Fruit fly (Drosophila melanogaster) whole organism, embryonic: ENCODE data around the gene CG13248.

Experiments
- CG1233 ChIP-seq: fragments of 200-800 bp; sonication (Bioruptor generic); optimal IDR thresholded peaks from 4 replicates; lab custom pipeline; 2018; ENCODE audit warnings: missing biosample characterization, mild to moderate bottlenecking, missing genetic modification characterization
- CG12659 ChIP-seq: fragments of 200-800 bp; sonication (Bioruptor generic); optimal IDR thresholded peaks from 3 replicates; lab custom pipeline; 2017; ENCODE audit warnings: mild to moderate bottlenecking, missing biosample characterization, missing genetic modification reagents, missing genetic modification characterization
- CG12744 ChIP-seq: fragments of 200-800 bp; sonication (Bioruptor generic); optimal IDR thresholded peaks from 2 replicates; lab custom pipeline; 2016; ENCODE audit warnings: missing biosample characterization, missing genetic modification characterization
- CG15269 ChIP-seq: fragments of 200-800 bp; sonication (Bioruptor generic); optimal IDR thresholded peaks from 2 replicates; lab custom pipeline; 2018; ENCODE audit warnings: missing biosample characterization, mild to moderate bottlenecking, missing genetic modification characterization, moderate library complexity
- CG1603 ChIP-seq: fragments of 200-800 bp; sonication (Bioruptor generic); optimal IDR thresholded peaks from 2 replicates; lab custom pipeline; 2019; ENCODE audit warnings: missing biosample characterization, mild to moderate bottlenecking, missing genetic modification characterization, moderate library complexity
- CG17385 ChIP-seq: fragments of 200-800 bp; sonication (Bioruptor generic); optimal IDR thresholded peaks from 3 replicates; lab custom pipeline; 2018; ENCODE audit warnings: missing biosample characterization, mild to moderate bottlenecking, missing genetic modification characterization
- CG17568 ChIP-seq: fragments of 200-800 bp; sonication (Bioruptor generic); optimal IDR thresholded peaks from 2 replicates; lab custom pipeline; 2018; ENCODE audit warnings: missing biosample characterization, mild to moderate bottlenecking, missing genetic modification characterization, moderate library complexity
- CG3163 ChIP-seq: fragments of 200-800 bp; sonication (Bioruptor generic); optimal IDR thresholded peaks from 3 replicates; lab custom pipeline; 2016; ENCODE audit warnings: missing biosample characterization, missing genetic modification characterization
- CG32532 ChIP-seq: fragments of 200-800 bp; sonication (Bioruptor generic); IDR thresholded peaks from 2 replicates; pipeline ENCODE4 v1.3.6; 2022; ENCODE audit warnings: missing biosample characterization, missing genetic modification characterization
- CG32772 ChIP-seq: fragments of 200-800 bp; sonication (Bioruptor generic); IDR thresholded peaks from 2 replicates; pipeline ENCODE4 v1.3.6; 2022; ENCODE audit warnings: missing biosample characterization, missing genetic modification characterization
- CG6254 ChIP-seq: fragments of 200-800 bp; sonication (Bioruptor generic); optimal IDR thresholded peaks from 3 replicates; lab custom pipeline; 2017; ENCODE audit warnings: mild to moderate bottlenecking, missing biosample characterization, missing genetic modification reagents, missing genetic modification characterization
- CG6791 ChIP-seq: fragments of 200-800 bp; sonication (Bioruptor generic); IDR thresholded peaks from 3 replicates; pipeline ENCODE4 v1.3.6; 2022; ENCODE audit warnings: missing biosample characterization, missing genetic modification characterization; ENCODE audit not compliant: partially characterized antibody
- CG7963 ChIP-seq: fragments of 200-800 bp; sonication (Bioruptor generic); IDR thresholded peaks from 3 replicates; pipeline ENCODE4 v1.3.6; 2022; ENCODE audit warnings: missing biosample characterization, missing genetic modification characterization; ENCODE audit not compliant: partially characterized antibody
- CG8359 ChIP-seq: fragments of 200-800 bp; sonication (Bioruptor generic); optimal IDR thresholded peaks from 2 replicates; lab custom pipeline; 2017; ENCODE audit warnings: missing biosample characterization, mild to moderate bottlenecking, missing genetic modification characterization, borderline replicate concordance
- CG9437 ChIP-seq: fragments of 200-800 bp; sonication (Bioruptor generic); optimal IDR thresholded peaks from 2 replicates; lab custom pipeline; 2018; ENCODE audit warnings: missing biosample characterization, mild to moderate bottlenecking, missing genetic modification characterization
- CG9876 ChIP-seq: fragments of 200-800 bp; sonication (Bioruptor generic); optimal IDR thresholded peaks from 2 replicates; lab custom pipeline; 2016; ENCODE audit warnings: missing biosample characterization, missing genetic modification characterization
- CG9932 ChIP-seq: fragments of 200-800 bp; sonication (Bioruptor generic); IDR thresholded peaks from 2 replicates; pipeline ENCODE4 v1.3.6; 2022; ENCODE audit warnings: missing biosample characterization, missing genetic modification characterization
- Dfd ChIP-seq, 2 experiments: fragments of >200 bp; optimal IDR thresholded peaks; 2 replicates each; lab custom pipeline; 2017; ENCODE audit warnings: missing biosample characterization in 2 of 2, missing genetic modification characterization in 2 of 2
- Kr ChIP-seq: fragments of 200-800 bp; sonication (Bioruptor generic); optimal IDR thresholded peaks from 2 replicates; lab custom pipeline; 2017; ENCODE audit warnings: missing biosample characterization, mild to moderate bottlenecking, missing genetic modification characterization
- Lim3 ChIP-seq: fragments of 200-800 bp; sonication (Bioruptor generic); IDR thresholded peaks from 2 replicates; pipeline ENCODE4 v1.3.6; 2022; ENCODE audit warnings: missing biosample characterization, missing genetic modification characterization
- Lpt ChIP-seq: fragments of >200 bp; optimal IDR thresholded peaks from 2 replicates; lab custom pipeline; 2018; ENCODE audit warnings: missing biosample characterization, missing genetic modification characterization
- MBD-R2 ChIP-seq: fragments of 200-800 bp; sonication (Bioruptor generic); IDR thresholded peaks from 2 replicates; pipeline ENCODE4 v1.3.6; 2022; ENCODE audit warnings: missing biosample characterization, missing genetic modification characterization
- Max ChIP-seq: fragments of 200-800 bp; sonication (Bioruptor generic); optimal IDR thresholded peaks from 2 replicates; lab custom pipeline; 2016; ENCODE audit warnings: missing biosample characterization, mild to moderate bottlenecking, missing genetic modification characterization
- Optix ChIP-seq: fragments of 200-800 bp; sonication (Bioruptor generic); IDR thresholded peaks from 3 replicates; pipeline ENCODE4 v1.3.6; 2022; ENCODE audit warnings: missing biosample characterization, missing genetic modification characterization
- Ptx1 ChIP-seq: fragments of 200-800 bp; sonication (Bioruptor generic); IDR thresholded peaks from 2 replicates; pipeline ENCODE4 v1.3.6; 2022; ENCODE audit warnings: missing biosample characterization, missing genetic modification characterization
- Sry-β ChIP-seq: fragments of 200-800 bp; sonication (Bioruptor generic); optimal IDR thresholded peaks from 2 replicates; lab custom pipeline; 2018; ENCODE audit warnings: missing biosample characterization, mild to moderate bottlenecking, missing genetic modification characterization, moderate library complexity
- Tbp ChIP-seq: fragments of >200 bp; optimal IDR thresholded peaks from 2 replicates; lab custom pipeline; 2018; ENCODE audit warnings: missing biosample characterization, missing genetic modification characterization
- Usf ChIP-seq: fragments of 200-800 bp; sonication (Bioruptor generic); optimal IDR thresholded peaks from 2 replicates; lab custom pipeline; 2017; ENCODE audit warnings: missing genotype, missing biosample characterization, missing genetic modification characterization
- br ChIP-seq: fragments of >200 bp; optimal IDR thresholded peaks from 2 replicates; lab custom pipeline; 2017
- crc ChIP-seq: fragments of 200-800 bp; sonication (Bioruptor generic); optimal IDR thresholded peaks from 2 replicates; lab custom pipeline; 2016; ENCODE audit warnings: missing biosample characterization, missing genetic modification characterization
- crp ChIP-seq, 2 experiments: fragments of 200-800 bp; sonication (Bioruptor generic); optimal IDR thresholded peaks; 2 replicates in 1 of 2; 3 replicates in 1 of 2; lab custom pipeline; 2017; ENCODE audit warnings: missing biosample characterization in 2 of 2, missing genetic modification characterization in 2 of 2, mild to moderate bottlenecking in 1 of 2, moderate library complexity in 1 of 2
- dmrt11E ChIP-seq: fragments of 200-800 bp; sonication (Bioruptor generic); optimal IDR thresholded peaks from 3 replicates; lab custom pipeline; 2018; ENCODE audit warnings: missing biosample characterization, mild to moderate bottlenecking, missing genetic modification characterization, moderate library complexity
- ems ChIP-seq: fragments of 200-800 bp; sonication (Bioruptor generic); optimal IDR thresholded peaks from 3 replicates; lab custom pipeline; 2016; ENCODE audit warnings: missing biosample characterization, missing genetic modification characterization
- eyg ChIP-seq: fragments of 200-800 bp; sonication (Bioruptor generic); optimal IDR thresholded peaks from 3 replicates; lab custom pipeline; 2016; ENCODE audit warnings: missing biosample characterization, missing genetic modification characterization
- fd64A ChIP-seq: fragments of 200-800 bp; sonication (Bioruptor generic); optimal IDR thresholded peaks from 3 replicates; lab custom pipeline; 2018; ENCODE audit warnings: missing biosample characterization, mild to moderate bottlenecking, missing genetic modification characterization
- kay ChIP-seq: fragments of 200-800 bp; sonication (Bioruptor generic); optimal IDR thresholded peaks from 2 replicates; lab custom pipeline; 2016; ENCODE audit warnings: missing biosample characterization, missing genetic modification characterization
- klu ChIP-seq: fragments of 200-800 bp; sonication (Bioruptor generic); IDR thresholded peaks from 2 replicates; pipeline ENCODE4 v1.3.6; 2022; ENCODE audit warnings: missing biosample characterization, missing genetic modification characterization
- lov ChIP-seq, 2 experiments: fragments of 200-800 bp in 1 of 2; fragments of >200 bp in 1 of 2; sonication (Bioruptor generic) in 1 of 2; IDR thresholded peaks in 1 of 2; optimal IDR thresholded peaks in 1 of 2; 2 replicates in 1 of 2; 3 replicates in 1 of 2; pipeline versions ENCODE4 v1.3.6 to Lab custom; 2017 to 2022; ENCODE audit warnings: missing biosample characterization in 1 of 2, missing genetic modification characterization in 1 of 2
- nmo ChIP-seq: fragments of 200-800 bp; sonication (Bioruptor generic); optimal IDR thresholded peaks from 2 replicates; lab custom pipeline; 2018; ENCODE audit warnings: missing biosample characterization, mild to moderate bottlenecking, missing genetic modification characterization, moderate library complexity
- onecut ChIP-seq: fragments of 200-800 bp; sonication (Bioruptor generic); IDR thresholded peaks from 2 replicates; pipeline ENCODE4 v1.3.6; 2022; ENCODE audit warnings: missing biosample characterization, missing genetic modification characterization
- org-1 ChIP-seq: fragments of 200-800 bp; sonication (Bioruptor generic); optimal IDR thresholded peaks from 2 replicates; lab custom pipeline; 2017; ENCODE audit warnings: missing biosample characterization, missing genetic modification characterization
- pb ChIP-seq: fragments of 200-800 bp; sonication (Bioruptor generic); optimal IDR thresholded peaks from 3 replicates; lab custom pipeline; 2016; ENCODE audit warnings: missing biosample characterization, missing genetic modification characterization
- sc ChIP-seq, 3 experiments: fragments of >200 bp in 2 of 3; fragments of 200-800 bp in 1 of 3; sonication (Bioruptor generic) in 1 of 3; optimal IDR thresholded peaks; 2 replicates in 2 of 3; 3 replicates in 1 of 3; lab custom pipeline; 2017; ENCODE audit warnings: mild to moderate bottlenecking in 1 of 3, missing biosample characterization in 1 of 3, missing genetic modification characterization in 1 of 3, missing genetic modification reagents in 1 of 3
- shn ChIP-seq: fragments of 200-800 bp; sonication (Bioruptor generic); optimal IDR thresholded peaks from 3 replicates; lab custom pipeline; 2016; ENCODE audit warnings: missing biosample characterization, missing genetic modification characterization
- sna ChIP-seq: fragments of 200-800 bp; sonication (Bioruptor generic); IDR thresholded peaks from 2 replicates; pipeline ENCODE4 v1.3.6; 2022; ENCODE audit warnings: missing biosample characterization, missing genetic modification characterization; ENCODE audit not compliant: partially characterized antibody
- vnd ChIP-seq: fragments of 200-800 bp; sonication (Bioruptor generic); IDR thresholded peaks from 3 replicates; pipeline ENCODE4 v1.3.6; 2022; ENCODE audit warnings: missing biosample characterization, missing genetic modification characterization; ENCODE audit not compliant: partially characterized antibody
- zf30C ChIP-seq: fragments of 200-800 bp; sonication (Bioruptor generic); optimal IDR thresholded peaks from 3 replicates; lab custom pipeline; 2018; ENCODE audit warnings: missing biosample characterization, mild to moderate bottlenecking, missing genetic modification characterization
- zfh1 ChIP-seq: fragments of 200-800 bp; sonication (Bioruptor generic); IDR thresholded peaks from 3 replicates; pipeline ENCODE4 v1.3.6; 2022; ENCODE audit warnings: missing biosample characterization, missing genetic modification characterization
- zfh2 ChIP-seq: fragments of 200-800 bp; sonication (Bioruptor generic); optimal IDR thresholded peaks from 2 replicates; lab custom pipeline; 2016; ENCODE audit warnings: missing biosample characterization, missing genetic modification characterization

Gene CG13248

DNA sequence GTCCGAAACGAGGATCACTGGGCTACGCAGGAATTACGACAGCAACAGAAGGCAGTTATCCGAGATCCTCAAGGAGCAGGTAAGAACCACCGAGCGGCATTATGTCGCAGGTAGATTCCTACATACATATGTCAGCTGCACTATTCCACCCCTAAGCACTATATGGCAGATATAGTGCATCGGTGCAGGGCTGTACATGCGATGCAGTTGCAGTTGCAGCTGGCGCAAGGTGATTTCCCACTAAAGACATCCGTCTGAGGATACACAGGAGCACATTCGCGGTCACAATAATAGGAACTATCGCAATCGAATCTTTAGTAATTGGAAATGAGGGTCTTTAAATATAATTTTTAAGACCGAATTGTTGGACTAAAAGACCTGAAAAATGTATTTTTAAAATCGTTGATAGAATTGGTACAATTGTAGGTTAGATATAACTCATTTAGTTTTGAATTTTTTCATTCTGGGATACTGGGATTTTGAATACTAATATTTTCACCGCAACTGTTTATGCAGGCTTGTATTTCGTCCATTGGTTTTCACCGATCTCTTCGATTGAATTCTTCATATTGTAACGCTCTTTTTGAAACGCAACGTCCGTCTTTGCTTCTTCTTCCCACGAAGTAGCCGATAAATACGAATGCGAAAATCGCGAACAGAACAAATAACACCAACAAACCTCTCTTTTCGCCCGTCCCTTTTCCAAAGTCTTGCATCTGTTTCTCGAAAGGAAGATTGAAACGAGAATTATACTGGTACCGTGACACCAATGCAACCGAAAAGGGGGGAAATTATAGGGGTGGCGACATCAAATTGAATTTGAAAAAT lies 7.5 kb downstream of the CG13248 start (continued):
- peak; percentile 26 for TF ChIP-seq CG1603 (tag; lab: Kevin White, UChicago)
- TF ChIP-seq pb (GFP tag; lab: Kevin White, UChicago): no peak
- TF ChIP-seq sna (GFP tag; lab: Robert Waterston, UW): no peak
- no peak for TF ChIP-seq lov (optimal IDR thresholded peaks at IDR 0.05; lab: Kevin White, UChicago)
- TF ChIP-seq lov (GFP tag; IDR thresholded peaks at IDR 0.05; lab: Robert Waterston, UW): 0 out of 3 replicates have a peak, but pooled peaks have one; percentile 34
- TF ChIP-seq CG9932: no peak
- no peak for TF ChIP-seq crc (GFP tag; lab: Kevin White, UChicago)
- no peak for TF ChIP-seq klu
- peak; percentile 44 for TF ChIP-seq Usf (GFP tag; lab: Kevin White, UChicago)
- TF ChIP-seq fd64A: no peak
- TF ChIP-seq CG17385: peak; percentile 54
- TF ChIP-seq nmo (GFP tag; lab: Kevin White, UChicago): peak; percentile 44
- no peak for TF ChIP-seq CG8359 (GFP tag; lab: Kevin White, UChicago)
- no peak for TF ChIP-seq onecut
- no peak for TF ChIP-seq CG9876 (GFP tag; lab: Kevin White, UChicago)
- no peak for TF ChIP-seq ems
- no peak for TF ChIP-seq kay
- TF ChIP-seq CG1233 (GFP tag; lab: Kevin White, UChicago): peak; percentile 7
- no peak for TF ChIP-seq CG15269 (tag; lab: Kevin White, UChicago)
- no peak for TF ChIP-seq Lim3
- TF ChIP-seq CG32772 (GFP tag; lab: Robert Waterston, UW): no peak
- TF ChIP-seq CG12659 (GFP tag; lab: Kevin White, UChicago): no peak
- TF ChIP-seq MBD-R2 (GFP tag; lab: Robert Waterston, UW): no peak
- no peak for TF ChIP-seq crp (GFP tag; optimal IDR thresholded peaks at IDR 0.05; lab: Kevin White, UChicago)
- TF ChIP-seq CG6791: 0 out of 3 replicates have a peak, but pooled peaks have one; percentile 36
- no peak for TF ChIP-seq org-1
- TF ChIP-seq CG7963 (GFP tag; lab: Robert Waterston, UW): no peak
- no peak for TF ChIP-seq Ptx1 (GFP tag; lab: Robert Waterston, UW)
- TF ChIP-seq Kr (GFP tag; lab: Kevin White, UChicago): no peak
- TF ChIP-seq Dfd (GFP tag; optimal IDR thresholded peaks at IDR 0.05; lab: Kevin White, UChicago): no peak
- TF ChIP-seq Optix: no peak
- TF ChIP-seq sc (optimal IDR thresholded peaks at IDR 0.05; lab: Kevin White, UChicago): no peak
- TF ChIP-seq sc (GFP tag; optimal IDR thresholded peaks at IDR 0.05; lab: Kevin White, UChicago): peak; percentile 50
- TF ChIP-seq Sry-β (GFP tag; lab: Kevin White, UChicago): no peak
- peak; percentile 37 for TF ChIP-seq CG6254
- TF ChIP-seq dmrt11E (tag; lab: Kevin White, UChicago): peak; percentile 86
- no peak for TF ChIP-seq Lpt (GFP tag; lab: Kevin White, UChicago)
- no peak for TF ChIP-seq vnd (GFP tag; lab: Robert Waterston, UW)
- no peak for TF ChIP-seq CG3163 (GFP tag; lab: Kevin White, UChicago)
- no peak for TF ChIP-seq zf30C (GFP tag; lab: Kevin White, UChicago)
- TF ChIP-seq zfh1 (GFP tag; lab: Robert Waterston, UW): peak; percentile 75
- no peak for TF ChIP-seq shn
- no peak for TF ChIP-seq CG17568 (GFP tag; lab: Kevin White, UChicago)
- TF ChIP-seq CG12744 (GFP tag; lab: Kevin White, UChicago): no peak
- no peak for TF ChIP-seq CG32532
- TF ChIP-seq br: no peak
- no peak for TF ChIP-seq Max (GFP tag; lab: Kevin White, UChicago)
- no peak for TF ChIP-seq CG9437 (GFP tag; lab: Kevin White, UChicago)
- TF ChIP-seq Tbp (GFP tag; lab: Kevin White, UChicago): no peak
- no peak for TF ChIP-seq zfh2 (GFP tag; lab: Kevin White, UChicago)
- TF ChIP-seq eyg (GFP tag; lab: Kevin White, UChicago): no peak
